Fruit fly (Drosophila melanogaster) S2 (cell line): Measurements from ENCODE around the gene Alp10.

Source experiments
- CG8478 ChIP-seq: fragments of >200 bp; optimal IDR thresholded peaks from 2 replicates; lab custom pipeline; 2018
- CTCF ChIP-seq, 2 experiments: fragments of >200 bp; optimal IDR thresholded peaks; 2 replicates each; lab custom pipeline; 2018

- TF ChIP-seq CTCF (optimal IDR thresholded peaks at IDR 0.05; lab: Kevin White, UChicago) (no peak), CG8478 (lab: Kevin White, UChicago) (no peak)
These were observed 15.3 kb downstream of the Alp10 start for dm6 chr3L:5579762-5580161.
